Fruit fly (Drosophila melanogaster): ENCODE measurements around the gene CG17834.

DNA sequence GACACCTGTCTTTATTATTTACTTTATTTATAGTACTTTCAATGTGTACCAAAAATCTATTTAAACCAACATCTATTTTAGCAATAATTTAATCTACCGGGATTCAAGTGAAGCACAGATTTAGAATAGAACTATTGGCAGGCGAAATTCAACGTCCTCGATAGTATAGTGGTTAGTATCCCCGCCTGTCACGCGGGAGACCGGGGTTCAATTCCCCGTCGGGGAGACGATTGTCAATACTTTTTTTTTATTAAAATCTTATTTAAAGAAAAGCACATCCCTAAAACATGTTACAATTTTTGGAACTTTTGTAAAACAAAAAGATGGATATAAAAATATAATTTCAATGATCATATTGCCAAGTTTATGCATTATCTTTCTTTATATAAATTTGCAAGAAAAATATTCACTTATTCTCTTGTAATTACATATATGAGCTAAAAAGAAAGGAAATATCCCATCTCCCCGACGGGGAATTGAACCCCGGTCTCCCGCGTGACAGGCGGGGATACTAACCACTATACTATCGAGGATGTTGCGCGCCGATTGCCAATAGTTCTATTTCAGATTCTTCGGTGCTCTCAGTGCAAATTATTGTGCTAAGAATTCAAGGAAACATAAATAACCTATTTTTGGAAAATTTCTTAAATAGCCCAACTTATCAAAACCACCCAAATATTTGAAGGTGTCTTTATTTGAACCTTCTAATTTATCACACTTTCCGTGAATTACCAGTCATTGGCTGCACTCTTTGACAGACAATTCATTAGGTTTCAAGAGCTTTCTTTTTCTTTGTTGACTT lies 47.1 kb upstream of the CG17834 start, which contains the start of gene CG43796:
- no peak for TF ChIP-seq CG8478 (optimal IDR thresholded peaks at IDR 0.05)
- no peak for TF ChIP-seq psq (optimal IDR thresholded peaks at IDR 0.05)
- TF ChIP-seq EcR (GFP tag; optimal IDR thresholded peaks at IDR 0.05): no peak

All from whole organism.